Worm (Caenorhabditis elegans): ENCODE data around the gene T28A11.3.

Gene T28A11.3

ce11 chrV:3260075-3260474, 15.1 kb upstream of the T28A11.3 start, which contains the start of gene srbc-5:
Gene srbc-5, plus strand, starts transcription at chrV:3260375.
- no peak for TF ChIP-seq dao-5 (tag; optimal IDR thresholded peaks at IDR 0.05)
- no peak for TF ChIP-seq W03F9.2 (tag; optimal IDR thresholded peaks at IDR 0.05)
- TF ChIP-seq him-1 (tag; optimal IDR thresholded peaks at IDR 0.05), result no peak

ce11 chrV:3266189-3266588, 8.9 kb upstream of the T28A11.3 start, which contains the start of gene T28A11.17:
Gene T28A11.17, minus strand, starts transcription at chrV:3266289.
- TF ChIP-seq him-1 (tag; optimal IDR thresholded peaks at IDR 0.05), result no peak
- TF ChIP-seq W03F9.2 (tag; optimal IDR thresholded peaks at IDR 0.05), result no peak
- no peak for TF ChIP-seq dao-5 (tag; optimal IDR thresholded peaks at IDR 0.05)

- TF ChIP-seq W03F9.2 (tag; optimal IDR thresholded peaks at IDR 0.05) (no peak), him-1 (tag; optimal IDR thresholded peaks at IDR 0.05) (no peak), dao-5 (tag; optimal IDR thresholded peaks at IDR 0.05) (no peak)
Observed at ce11 chrV:3267950-3268349, 7.2 kb upstream of the T28A11.3 start, which contains the start of gene T28A11.18. Gene T28A11.18, minus strand, starts transcription at chrV:3268050.

DNA sequence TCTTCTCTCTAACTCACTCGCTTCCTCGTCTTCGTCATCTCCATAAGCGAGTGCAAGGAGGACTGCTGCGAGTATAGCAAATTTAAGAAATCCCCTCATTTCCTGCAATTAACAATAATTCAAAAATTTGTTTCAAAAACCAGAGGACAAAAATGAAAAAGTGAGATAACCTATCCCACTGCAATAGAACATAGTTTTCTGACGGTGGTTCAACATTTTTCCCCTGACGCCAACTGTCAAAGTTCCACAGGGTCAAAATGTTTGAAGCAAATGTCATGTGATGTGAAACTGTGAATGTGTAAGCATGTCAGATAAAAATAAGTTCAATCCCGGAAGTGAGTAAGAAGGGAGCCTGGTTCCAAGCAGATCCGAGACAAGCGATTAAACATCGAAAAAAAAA, 5.7 kb upstream of the T28A11.3 start, which contains the start of gene T28A11.19:
Gene T28A11.19 (minus strand): TSS at position 108 of the 400 bp plus-strand sequence.
- TF ChIP-seq W03F9.2 (tag; optimal IDR thresholded peaks at IDR 0.05), result no peak
- no peak for TF ChIP-seq him-1 (tag; optimal IDR thresholded peaks at IDR 0.05)
- no peak for TF ChIP-seq dao-5 (tag; optimal IDR thresholded peaks at IDR 0.05)

DNA sequence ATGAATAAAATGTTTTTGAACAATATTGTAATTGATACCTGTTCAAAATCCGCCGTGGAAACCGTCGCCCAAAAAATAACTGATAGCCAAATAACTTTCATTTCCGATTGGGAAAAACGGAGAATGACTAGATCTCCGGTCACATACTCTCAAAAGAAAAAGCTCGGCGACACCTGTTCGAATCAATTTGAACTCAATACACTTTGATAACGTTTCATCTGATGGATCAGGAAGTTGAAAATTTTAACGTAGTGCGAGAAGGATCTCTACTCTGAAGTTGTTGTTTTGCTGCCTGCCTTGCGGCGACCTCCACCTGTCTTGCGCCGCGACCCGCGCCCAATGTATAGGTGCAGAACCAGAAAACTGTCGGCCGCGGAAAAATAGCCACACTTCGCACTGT, 2.0 kb upstream of the T28A11.3 start, which contains the start of gene T28A11.20:
Gene T28A11.20 (minus strand): TSS at position 101 of the 400 bp plus-strand sequence.
- TF ChIP-seq him-1 (tag; optimal IDR thresholded peaks at IDR 0.05) (no peak), dao-5 (tag; optimal IDR thresholded peaks at IDR 0.05) (no peak), W03F9.2 (tag; optimal IDR thresholded peaks at IDR 0.05) (no peak)

- TF ChIP-seq dao-5 (tag; optimal IDR thresholded peaks at IDR 0.05) (no peak), W03F9.2 (tag; optimal IDR thresholded peaks at IDR 0.05) (no peak), him-1 (tag; optimal IDR thresholded peaks at IDR 0.05) (no peak)
Observed at ce11 chrV:3273577-3274100, 1.5 kb upstream of the T28A11.3 start, which contains the start of gene T28A11.4. Gene T28A11.4, plus strand, starts transcription at chrV:3274050.

- TF ChIP-seq W03F9.2 (tag; optimal IDR thresholded peaks at IDR 0.05), result no peak
- TF ChIP-seq dao-5 (tag; optimal IDR thresholded peaks at IDR 0.05), result no peak
- no peak for TF ChIP-seq him-1 (tag; optimal IDR thresholded peaks at IDR 0.05)
Observed at ce11 chrV:3276184-3276583, 1.1 kb downstream of the T28A11.3 start.

DNA sequence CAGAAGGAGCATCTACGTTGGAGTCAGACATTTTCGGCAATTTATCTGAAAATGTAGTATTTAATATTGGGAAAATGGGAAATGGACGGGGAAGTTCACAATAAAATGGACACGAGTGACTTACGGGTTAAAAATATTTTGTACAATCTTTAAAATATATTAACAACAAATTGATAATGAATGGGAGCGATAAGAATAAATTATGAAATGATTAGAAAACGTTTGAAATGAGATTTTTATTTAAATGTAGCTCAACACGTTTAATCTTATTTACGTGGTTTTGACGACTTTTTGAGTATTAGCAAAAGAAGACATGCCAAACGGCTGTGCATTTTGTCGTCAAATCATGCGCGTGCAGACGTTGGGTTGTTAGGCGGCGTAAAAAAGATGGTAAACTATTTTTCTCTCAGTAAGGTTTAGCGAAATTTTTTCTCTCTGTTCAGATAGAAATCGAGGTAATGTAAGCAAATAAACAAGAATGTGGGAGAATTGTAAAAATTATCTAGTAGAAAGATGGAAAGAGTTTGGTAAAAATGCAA, 3.0 kb downstream of the T28A11.3 start, which contains the start of gene fbxa-64:
Gene fbxa-64 (minus strand): TSS at position 51 of the 539 bp plus-strand sequence.
- TF ChIP-seq dao-5 (tag; optimal IDR thresholded peaks at IDR 0.05), result no peak
- TF ChIP-seq W03F9.2 (tag; optimal IDR thresholded peaks at IDR 0.05), result no peak
- no peak for TF ChIP-seq him-1 (tag; optimal IDR thresholded peaks at IDR 0.05)

DNA sequence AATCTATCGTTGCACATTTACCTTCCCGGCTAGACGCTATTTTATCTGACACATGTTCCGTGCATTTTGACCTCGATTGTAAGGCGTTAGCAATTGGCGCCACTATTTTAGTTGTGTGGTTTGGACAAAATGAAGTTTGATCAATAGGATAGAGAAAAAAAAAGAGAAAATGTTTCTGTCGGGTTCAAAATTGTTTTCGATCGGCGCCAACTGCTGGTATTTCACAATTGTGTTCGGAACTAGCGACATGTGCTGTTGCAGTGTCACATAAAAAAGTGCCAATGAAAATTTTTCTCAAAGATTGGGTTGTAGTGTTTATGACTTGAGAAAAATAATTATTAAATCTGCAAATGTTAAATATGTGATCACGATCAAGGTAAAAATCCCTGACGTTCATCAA, 4.0 kb downstream of the T28A11.3 start:
- TF ChIP-seq him-1 (tag; optimal IDR thresholded peaks at IDR 0.05) (no peak), dao-5 (tag; optimal IDR thresholded peaks at IDR 0.05) (no peak), W03F9.2 (tag; optimal IDR thresholded peaks at IDR 0.05) (no peak)

- no peak for TF ChIP-seq W03F9.2 (tag; optimal IDR thresholded peaks at IDR 0.05)
- no peak for TF ChIP-seq him-1 (tag; optimal IDR thresholded peaks at IDR 0.05)
- TF ChIP-seq dao-5 (tag; optimal IDR thresholded peaks at IDR 0.05), result no peak
Observed at ce11 chrV:3280009-3280408, 4.9 kb downstream of the T28A11.3 start, which contains the start of gene T28A11.2. Gene T28A11.2, plus strand, starts transcription at chrV:3280379.

- TF ChIP-seq him-1 (tag; optimal IDR thresholded peaks at IDR 0.05) (no peak), dao-5 (tag; optimal IDR thresholded peaks at IDR 0.05) (no peak)
Observed at ce11 chrV:3281523-3281922, 6.4 kb downstream of the T28A11.3 start, which contains the start of gene T28A11.25. Gene T28A11.25, plus strand, starts transcription at chrV:3281823.

- TF ChIP-seq W03F9.2 (tag; optimal IDR thresholded peaks at IDR 0.05) (no peak), dao-5 (tag; optimal IDR thresholded peaks at IDR 0.05) (no peak), him-1 (tag; optimal IDR thresholded peaks at IDR 0.05) (no peak)
Observed at ce11 chrV:3282957-3283356, 7.8 kb downstream of the T28A11.3 start, which contains the start of gene str-64. Gene str-64, plus strand, starts transcription at chrV:3283257.

- TF ChIP-seq dao-5 (tag; optimal IDR thresholded peaks at IDR 0.05) (no peak), W03F9.2 (tag; optimal IDR thresholded peaks at IDR 0.05) (no peak), him-1 (tag; optimal IDR thresholded peaks at IDR 0.05) (no peak)
Observed at ce11 chrV:3284629-3285028, 9.5 kb downstream of the T28A11.3 start, which contains the start of gene F35F10.5. Gene F35F10.5, plus strand, starts transcription at chrV:3284929.

DNA sequence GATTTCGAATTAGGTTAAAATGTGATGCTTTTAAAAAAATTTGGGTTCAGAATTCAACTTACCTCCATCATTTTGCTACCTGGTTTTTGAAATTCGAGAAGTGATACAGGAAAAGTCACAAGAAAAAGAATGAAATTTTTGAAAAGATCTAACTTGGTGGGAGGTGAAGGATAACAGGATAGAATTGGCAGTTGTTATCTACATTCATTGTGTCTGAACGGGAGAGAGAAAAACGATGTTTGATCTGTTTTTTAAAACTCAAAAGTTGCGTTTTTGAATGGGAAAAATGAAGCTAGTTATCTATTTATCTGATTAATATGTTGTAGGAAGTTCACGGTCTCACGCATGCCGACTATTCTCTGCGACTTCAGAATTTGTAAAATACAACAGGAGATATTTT, 12.2 kb downstream of the T28A11.3 start, which contains the start of gene F35F10.7:
Gene F35F10.7 (minus strand): TSS at position 101 of the 400 bp plus-strand sequence.
- TF ChIP-seq dao-5 (tag; optimal IDR thresholded peaks at IDR 0.05), result no peak
- TF ChIP-seq him-1 (tag; optimal IDR thresholded peaks at IDR 0.05), result no peak
- no peak for TF ChIP-seq W03F9.2 (tag; optimal IDR thresholded peaks at IDR 0.05)

Measured in whole organism, L4/young adult.